Worm (Caenorhabditis elegans): Measurements from ENCODE around the gene K09E2.3.

DNA sequence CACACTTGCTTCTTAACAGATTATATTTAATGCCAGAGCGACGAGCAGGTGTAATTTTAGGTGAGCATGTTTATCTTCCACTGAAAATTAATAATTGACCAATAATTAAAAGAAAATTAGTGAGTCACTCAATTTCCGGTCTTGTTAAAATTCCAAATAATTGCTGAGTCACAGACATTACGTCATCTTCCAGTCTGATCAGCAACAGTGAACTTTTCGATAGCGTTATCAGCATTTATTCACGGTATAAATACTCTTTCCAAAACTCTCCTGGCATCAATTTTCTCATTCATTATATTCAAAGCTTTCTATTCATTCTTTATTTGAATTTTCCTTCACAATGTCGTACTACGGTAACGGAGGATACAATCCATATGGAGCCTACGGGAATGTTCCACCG is 36.5 kb downstream of the K09E2.3 start, which contains the start of gene kreg-1:
- TF ChIP-seq ama-1 (optimal IDR thresholded peaks at IDR 0.05) = no peak
- TF ChIP-seq lin-13 (GFP tag; optimal IDR thresholded peaks at IDR 0.05) = no peak
- no peak for TF ChIP-seq blmp-1 (tag; optimal IDR thresholded peaks at IDR 0.05; ENCODE audit: insufficient read depth)
- TF ChIP-seq nhr-21 (tag; optimal IDR thresholded peaks at IDR 0.05) = no peak
- TF ChIP-seq ztf-11 (tag; optimal IDR thresholded peaks at IDR 0.05) = no peak
- peak; percentile 73 for TF ChIP-seq fos-1 (tag; optimal IDR thresholded peaks at IDR 0.05)
- no peak for TF ChIP-seq unc-39 (tag; optimal IDR thresholded peaks at IDR 0.05)
- no peak for TF ChIP-seq zag-1 (tag; optimal IDR thresholded peaks at IDR 0.05)
- no peak for TF ChIP-seq ztf-1 (GFP tag; conservative IDR thresholded peaks at IDR 0.05)
- TF ChIP-seq nhr-23 (tag; optimal IDR thresholded peaks at IDR 0.05) = no peak
- no peak for TF ChIP-seq R02D3.7 (tag; optimal IDR thresholded peaks at IDR 0.05)
- TF ChIP-seq nhr-10 (tag; optimal IDR thresholded peaks at IDR 0.05) = no peak
- TF ChIP-seq elt-3 (tag; optimal IDR thresholded peaks at IDR 0.05) = no peak
- no peak for TF ChIP-seq lin-39 (tag; optimal IDR thresholded peaks at IDR 0.05)

All from whole organism, L2 larva.